Worm (Caenorhabditis elegans) whole organism, L4/young adult: Measurements from ENCODE around the gene fbxb-19.

Experiments used
- W03F9.2 ChIP-seq: fragments of 150-350 bp; optimal IDR thresholded peaks from 2 replicates; lab custom pipeline; 2014; ENCODE audit warnings: missing biosample characterization, missing genetic modification characterization
- him-1 ChIP-seq: sonication (generic microtip); optimal IDR thresholded peaks from 2 replicates; lab custom pipeline; 2016; ENCODE audit warnings: missing genotype, missing genetic modification reagents, missing genetic modification characterization, missing compliant biosample characterization

DNA sequence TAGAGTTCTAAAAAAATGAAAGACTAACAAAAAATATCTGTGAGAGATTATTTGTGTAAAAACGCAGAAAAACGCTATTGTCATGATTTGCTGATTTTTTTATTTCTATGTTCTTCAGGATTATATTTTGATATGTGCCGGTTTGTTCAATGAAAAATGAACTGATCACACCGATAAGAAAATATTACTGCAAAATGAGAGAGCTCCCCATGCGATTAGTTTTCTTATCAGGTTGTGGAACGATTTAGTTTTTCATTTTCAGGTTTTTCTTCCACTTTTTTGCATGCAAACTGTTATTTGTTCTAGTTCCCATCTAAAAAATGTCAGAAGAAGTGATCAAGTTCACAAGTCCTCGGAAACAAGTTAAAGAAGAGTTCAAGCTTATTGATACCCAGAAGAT is 39.3 kb upstream of the fbxb-19 start, which contains the start of gene btb-9:
- no peak for TF ChIP-seq him-1 (tag; lab: Kevin White, UChicago)
- no peak for TF ChIP-seq W03F9.2
